Fruit fly (Drosophila melanogaster) S2 (cell line): ENCODE measurements around the gene ICA69.

Source experiments
- CG8478 ChIP-seq: fragments of >200 bp; optimal IDR thresholded peaks from 2 replicates; lab custom pipeline; 2018
- CTCF ChIP-seq, 2 experiments: fragments of >200 bp; optimal IDR thresholded peaks; 2 replicates each; lab custom pipeline; 2018

ICA69 gene

DNA sequence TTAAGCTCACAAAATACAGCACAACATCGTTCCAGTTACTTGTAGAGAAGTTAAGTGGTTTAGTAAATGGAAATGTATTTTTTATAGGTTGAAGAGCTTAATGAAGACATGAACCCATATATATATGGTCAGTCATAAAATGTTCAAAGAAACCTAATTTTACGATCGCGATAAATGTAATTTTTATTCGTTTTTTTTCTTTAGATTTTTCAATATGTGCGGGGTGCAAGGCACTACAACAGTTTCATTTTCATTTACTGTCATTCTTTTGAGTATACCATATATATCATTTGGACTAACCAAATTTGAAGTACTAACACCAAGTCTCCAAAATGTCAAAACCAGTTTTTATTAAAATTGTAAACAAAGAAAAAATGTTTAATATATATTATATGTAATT lies 7.8 kb upstream of the ICA69 start, which contains the start of gene CG33284:
CG33284 (plus strand) TSS at position 301 of the 400 bp plus-strand sequence.
- TF ChIP-seq CG8478 (lab: Kevin White, UChicago), result no peak
- TF ChIP-seq CTCF (optimal IDR thresholded peaks at IDR 0.05; lab: Kevin White, UChicago), result no peak

DNA sequence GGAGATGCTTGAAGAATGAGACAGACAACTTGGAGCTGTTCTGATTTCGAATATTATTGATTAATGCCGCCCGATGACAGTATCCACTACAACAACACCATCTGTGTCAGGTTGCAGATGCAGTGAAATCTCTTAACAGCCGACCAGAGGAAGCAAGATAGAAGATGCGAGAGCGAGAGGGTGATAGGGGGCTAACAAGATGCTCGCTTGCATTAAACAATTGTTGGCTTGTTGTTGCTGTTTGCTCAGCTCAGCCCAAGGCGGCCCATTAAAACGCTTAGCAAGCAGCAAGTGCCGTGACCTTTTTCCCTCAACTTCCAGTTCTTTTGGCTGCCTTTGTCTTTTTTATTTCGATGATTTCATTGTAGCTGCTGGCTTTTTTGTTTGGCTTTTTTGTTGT lies 1.6 kb upstream of the ICA69 start:
- TF ChIP-seq CG8478 (lab: Kevin White, UChicago) (no peak), CTCF (optimal IDR thresholded peaks at IDR 0.05; lab: Kevin White, UChicago) (no peak)

dm6 chr3L:21130839-21131410 lies 321 bp upstream of the ICA69 start, which contains the start of gene ko:
TSS of gene ko (minus strand) at chr3L:21131159.
- TF ChIP-seq CTCF (optimal IDR thresholded peaks at IDR 0.05; lab: Kevin White, UChicago) (no peak), CG8478 (lab: Kevin White, UChicago) (no peak)

DNA sequence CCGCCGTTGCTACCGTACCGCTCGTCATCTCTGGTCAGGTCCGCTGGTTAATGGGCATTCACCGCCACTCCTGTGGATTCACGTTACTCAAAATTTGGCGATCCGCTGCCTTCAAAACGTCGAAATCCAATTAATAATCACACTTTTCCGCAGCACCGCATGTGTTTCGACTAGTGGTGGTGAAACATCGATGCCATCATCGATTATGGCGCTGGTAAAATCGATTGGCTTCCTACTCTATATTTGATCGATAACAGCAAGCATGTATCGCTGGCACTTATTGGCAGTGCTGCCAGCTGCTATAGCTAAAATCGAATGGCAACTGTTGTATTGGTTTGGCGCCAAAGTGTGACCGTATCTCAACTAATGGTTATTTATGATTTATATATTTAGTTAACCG lies 4.6 kb downstream of the ICA69 start:
- TF ChIP-seq CG8478 (lab: Kevin White, UChicago) (no peak), CTCF (optimal IDR thresholded peaks at IDR 0.05; lab: Kevin White, UChicago) (peak in 1 of 2 experiments; percentile 46)

DNA sequence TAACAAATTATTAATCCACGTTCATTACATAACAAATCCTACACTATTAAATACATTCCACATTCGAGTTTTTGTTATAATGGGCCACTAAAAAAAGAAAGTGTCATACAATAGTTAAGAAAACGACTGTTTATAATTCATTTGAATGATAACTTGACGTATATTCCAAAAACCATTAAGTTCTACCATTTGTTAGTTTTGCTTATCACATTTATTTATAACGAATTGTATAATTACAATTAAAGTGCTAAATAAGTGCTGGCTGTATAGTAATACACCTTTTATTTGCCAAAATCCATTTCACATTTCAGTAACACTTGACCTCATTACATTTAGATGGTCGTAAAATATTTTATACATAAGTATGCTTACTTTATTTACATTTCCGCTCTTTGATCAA lies 5.0 kb downstream of the ICA69 start, which contains the start of gene CG10565:
CG10565 (minus strand) TSS at position 101 of the 400 bp plus-strand sequence.
- no peak for TF ChIP-seq CTCF (optimal IDR thresholded peaks at IDR 0.05; lab: Kevin White, UChicago)
- TF ChIP-seq CG8478 (lab: Kevin White, UChicago), result no peak

DNA sequence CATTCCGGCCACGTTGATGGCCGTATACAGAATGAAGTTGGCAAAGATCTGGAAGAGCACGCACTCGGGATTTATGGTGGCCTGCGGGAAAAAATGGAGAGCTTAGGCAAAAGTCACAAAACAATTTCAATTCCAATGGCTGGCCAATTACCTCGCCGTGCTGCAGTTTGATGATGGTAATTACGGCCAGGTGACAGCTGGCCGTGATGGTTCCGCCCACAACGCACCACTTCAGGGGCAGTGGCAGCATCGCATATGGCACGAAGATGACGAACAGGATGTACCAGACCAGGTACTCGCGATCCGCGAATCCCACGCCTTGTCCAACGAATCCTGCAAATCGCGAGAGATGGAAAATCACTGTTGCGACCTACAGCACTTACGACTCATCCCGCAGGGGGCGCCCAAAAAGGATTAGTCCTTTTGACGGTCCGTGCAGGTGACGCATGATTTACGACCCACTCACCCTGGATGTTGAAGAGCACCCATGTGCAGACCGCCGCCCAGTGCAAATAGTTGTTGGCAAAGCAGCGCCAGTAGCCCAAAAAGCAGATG lies 14.7 kb downstream of the ICA69 start:
- TF ChIP-seq CTCF (optimal IDR thresholded peaks at IDR 0.05; lab: Kevin White, UChicago) (no peak), CG8478 (lab: Kevin White, UChicago) (no peak)

- TF ChIP-seq CG8478 (lab: Kevin White, UChicago) (no peak), CTCF (optimal IDR thresholded peaks at IDR 0.05; lab: Kevin White, UChicago) (no peak)
These were observed 40.7 kb downstream of the ICA69 start, which contains the start of gene Ac78C for dm6 chr3L:21171905-21172304. TSS of gene Ac78C (minus strand) at chr3L:21171930.

- no peak for TF ChIP-seq CTCF (optimal IDR thresholded peaks at IDR 0.05; lab: Kevin White, UChicago)
- TF ChIP-seq CG8478 (lab: Kevin White, UChicago), result no peak
These were observed 41.4 kb downstream of the ICA69 start, which contains the start of the genes chb and AsnS for dm6 chr3L:21172527-21173253. TSS of gene chb (plus strand) at chr3L:21172853. TSS of gene AsnS (plus strand) at chr3L:21173118.

DNA sequence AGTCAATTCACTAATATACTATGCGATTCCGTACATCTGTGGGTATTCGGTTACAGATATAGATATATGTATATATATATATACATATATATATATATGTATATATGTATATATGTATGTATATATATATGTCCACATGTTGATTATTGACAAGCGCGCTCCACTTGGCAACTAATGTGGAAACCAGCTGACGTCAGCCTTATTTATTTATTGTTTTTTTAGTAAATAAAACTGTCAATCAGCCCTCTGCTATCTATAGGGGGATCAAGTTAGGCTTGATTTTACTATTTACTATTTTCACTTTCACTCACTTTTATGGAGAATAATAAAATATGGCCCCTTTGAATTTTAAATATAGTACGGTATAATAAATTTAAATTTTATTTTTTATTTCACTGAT lies 43.7 kb downstream of the ICA69 start:
- TF ChIP-seq CTCF (optimal IDR thresholded peaks at IDR 0.05; lab: Kevin White, UChicago) (no peak), CG8478 (lab: Kevin White, UChicago) (no peak)

dm6 chr3L:21175531-21176271 lies 44.5 kb downstream of the ICA69 start:
- no peak for TF ChIP-seq CTCF (optimal IDR thresholded peaks at IDR 0.05; lab: Kevin White, UChicago)
- no peak for TF ChIP-seq CG8478 (lab: Kevin White, UChicago)

dm6 chr3L:21176276-21176934 lies 45.2 kb downstream of the ICA69 start:
- no peak for TF ChIP-seq CTCF (optimal IDR thresholded peaks at IDR 0.05; lab: Kevin White, UChicago)
- TF ChIP-seq CG8478 (lab: Kevin White, UChicago), result no peak

dm6 chr3L:21176935-21177581 lies 45.8 kb downstream of the ICA69 start:
- no peak for TF ChIP-seq CG8478 (lab: Kevin White, UChicago)
- TF ChIP-seq CTCF (optimal IDR thresholded peaks at IDR 0.05; lab: Kevin White, UChicago), result no peak
